Worm (Caenorhabditis elegans) whole organism, early embryonic: ENCODE results near the gene T14G12.12.
A peak's percentile ranks its signal among the peaks of the same experiment; 100 is the strongest.

Experiments used
- B0310.2 ChIP-seq: sonication (generic microtip); optimal IDR thresholded peaks from 2 replicates; lab custom pipeline; 2016; ENCODE audit warnings: mild to moderate bottlenecking, missing genetic modification characterization, missing compliant biosample characterization
- F13C5.2 ChIP-seq: sonication (generic microtip); optimal IDR thresholded peaks from 2 replicates; lab custom pipeline; 2017; ENCODE audit warnings: mild to moderate bottlenecking, missing genetic modification characterization, inconsistent platforms, missing compliant biosample characterization
- aly-1 ChIP-seq: sonication (generic microtip); optimal IDR thresholded peaks from 2 replicates; lab custom pipeline; 2016; ENCODE audit warnings: missing genetic modification characterization, missing compliant biosample characterization
- ama-1 ChIP-seq: fragments of 150-350 bp; optimal IDR thresholded peaks from 2 replicates; lab custom pipeline; 2014
- ceh-13 ChIP-seq: fragments of 200-800 bp; sonication (Bioruptor generic); optimal IDR thresholded peaks from 2 replicates; lab custom pipeline; 2018; ENCODE audit warnings: mild to moderate bottlenecking, missing genetic modification characterization, missing compliant biosample characterization
- ceh-36 ChIP-seq: sonication (generic microtip); optimal IDR thresholded peaks from 2 replicates; lab custom pipeline; 2016; ENCODE audit warnings: missing genetic modification characterization, inconsistent platforms, missing compliant biosample characterization
- ets-7 ChIP-seq: sonication (generic microtip); optimal IDR thresholded peaks from 2 replicates; lab custom pipeline; 2016; ENCODE audit warnings: missing genotype, missing genetic modification characterization, missing compliant biosample characterization
- flt-1 ChIP-seq: fragments of 200-800 bp; sonication (Bioruptor generic); IDR thresholded peaks from 2 replicates; pipeline ENCODE4 v1.3.6; 2022; ENCODE audit warnings: missing genetic modification characterization, missing compliant biosample characterization
- hmbx-1 ChIP-seq: sonication (generic microtip); optimal IDR thresholded peaks from 2 replicates; lab custom pipeline; 2016; ENCODE audit warnings: mild to moderate bottlenecking, missing genetic modification characterization, missing compliant biosample characterization
- hmg-4 ChIP-seq: fragments of 200-800 bp; sonication (Bioruptor generic); optimal IDR thresholded peaks from 2 replicates; lab custom pipeline; 2018; ENCODE audit warnings: mild to moderate bottlenecking, missing genetic modification characterization, missing compliant biosample characterization
- hnd-1 ChIP-seq: sonication (generic microtip); optimal IDR thresholded peaks from 2 replicates; lab custom pipeline; 2016; ENCODE audit warnings: missing genetic modification characterization, missing compliant biosample characterization
- pes-1 ChIP-seq: fragments of 200-800 bp; sonication (Bioruptor generic); IDR thresholded peaks from 2 replicates; pipeline ENCODE4 v1.3.6; 2022; ENCODE audit warnings: missing genetic modification reagents, missing genetic modification characterization, missing compliant biosample characterization
- scrt-1 ChIP-seq: fragments of 200-800 bp; sonication (Bioruptor generic); IDR thresholded peaks from 2 replicates; pipeline ENCODE4 v1.3.6; 2022; ENCODE audit warnings: missing genetic modification characterization, missing compliant biosample characterization
- sea-1 ChIP-seq: fragments of 200-800 bp; sonication (Bioruptor generic); conservative IDR thresholded peaks from 2 replicates; pipeline ENCODE4 v1.3.6; 2022; ENCODE audit warnings: missing genetic modification characterization, missing compliant biosample characterization
- tbx-11 ChIP-seq: fragments of 200-800 bp; sonication (Bioruptor generic); IDR thresholded peaks from 2 replicates; pipeline ENCODE4 v1.3.6; 2022; ENCODE audit warnings: missing genetic modification characterization, missing compliant biosample characterization
- tbx-37 ChIP-seq: fragments of 200-800 bp; sonication (Bioruptor generic); conservative IDR thresholded peaks from 2 replicates; pipeline ENCODE4 v1.3.6; 2022; ENCODE audit warnings: missing genetic modification reagents, missing genetic modification characterization, missing compliant biosample characterization
- tra-4 ChIP-seq: sonication (generic microtip); optimal IDR thresholded peaks from 2 replicates; lab custom pipeline; 2017; ENCODE audit warnings: missing genetic modification characterization, missing compliant biosample characterization

Gene T14G12.12

ce11 chrX:3794161-3794560 is 35.9 kb upstream of the T14G12.12 start:
- TF ChIP-seq pes-1 (GFP tag; lab: Robert Waterston, UW) (no peak), hmg-4 (GFP tag; lab: Kevin White, UChicago) (no peak), sea-1 (GFP tag; lab: Robert Waterston, UW) (no peak), ama-1 (lab: Kevin White, UChicago) (no peak), tra-4 (tag; lab: Kevin White, UChicago) (no peak), flt-1 (GFP tag; lab: Robert Waterston, UW) (no peak), tbx-11 (GFP tag; lab: Robert Waterston, UW) (no peak), hmbx-1 (tag; lab: Kevin White, UChicago) (no peak)

- TF ChIP-seq ceh-13 (GFP tag; lab: Kevin White, UChicago) (no peak), ets-7 (no peak), ceh-36 (tag; lab: Kevin White, UChicago) (no peak), sea-1 (GFP tag; lab: Robert Waterston, UW) (no peak), F13C5.2 (tag; lab: Kevin White, UChicago) (no peak), pes-1 (GFP tag; lab: Robert Waterston, UW) (0 out of 2 replicates have a peak, but pooled peaks have one; percentile 50), flt-1 (GFP tag; lab: Robert Waterston, UW) (no peak)
Observed at ce11 chrX:3793389-3793788, 35.1 kb upstream of the T14G12.12 start.

ce11 chrX:3792715-3793114 is 34.4 kb upstream of the T14G12.12 start, which contains the start of gene idpp-5:
idpp-5 (minus strand) TSS chrX:3792815.
- no peak for TF ChIP-seq pes-1 (GFP tag; lab: Robert Waterston, UW)
- TF ChIP-seq hmg-4 (GFP tag; lab: Kevin White, UChicago), result no peak
- no peak for TF ChIP-seq tbx-37 (GFP tag; lab: Robert Waterston, UW)
- TF ChIP-seq scrt-1 (GFP tag; lab: Robert Waterston, UW), result no peak
- no peak for TF ChIP-seq ets-7
- TF ChIP-seq F13C5.2 (tag; lab: Kevin White, UChicago), result no peak
- TF ChIP-seq ama-1 (lab: Kevin White, UChicago), result no peak
- TF ChIP-seq ceh-36 (tag; lab: Kevin White, UChicago), result no peak
- TF ChIP-seq hnd-1 (tag; lab: Kevin White, UChicago), result no peak
- no peak for TF ChIP-seq B0310.2 (tag; lab: Kevin White, UChicago)
- TF ChIP-seq tra-4 (tag; lab: Kevin White, UChicago), result no peak
- no peak for TF ChIP-seq hmbx-1 (tag; lab: Kevin White, UChicago)
- TF ChIP-seq flt-1 (GFP tag; lab: Robert Waterston, UW), result no peak
- no peak for TF ChIP-seq ceh-13 (GFP tag; lab: Kevin White, UChicago)

- TF ChIP-seq ama-1 (lab: Kevin White, UChicago) (no peak), ceh-13 (GFP tag; lab: Kevin White, UChicago) (no peak), hmg-4 (GFP tag; lab: Kevin White, UChicago) (no peak), hmbx-1 (tag; lab: Kevin White, UChicago) (no peak), aly-1 (tag; lab: Kevin White, UChicago) (no peak), pes-1 (GFP tag; lab: Robert Waterston, UW) (no peak), ceh-36 (tag; lab: Kevin White, UChicago) (no peak), scrt-1 (GFP tag; lab: Robert Waterston, UW) (no peak), F13C5.2 (tag; lab: Kevin White, UChicago) (no peak), flt-1 (GFP tag; lab: Robert Waterston, UW) (no peak), sea-1 (GFP tag; lab: Robert Waterston, UW) (no peak)
Observed at ce11 chrX:3791098-3791497, 32.8 kb upstream of the T14G12.12 start.

- no peak for TF ChIP-seq scrt-1 (GFP tag; lab: Robert Waterston, UW)
- TF ChIP-seq tbx-11 (GFP tag; lab: Robert Waterston, UW), result no peak
- TF ChIP-seq F13C5.2 (tag; lab: Kevin White, UChicago), result no peak
- no peak for TF ChIP-seq B0310.2 (tag; lab: Kevin White, UChicago)
- TF ChIP-seq sea-1 (GFP tag; lab: Robert Waterston, UW), result no peak
- no peak for TF ChIP-seq hmbx-1 (tag; lab: Kevin White, UChicago)
- no peak for TF ChIP-seq ceh-13 (GFP tag; lab: Kevin White, UChicago)
- no peak for TF ChIP-seq hnd-1 (tag; lab: Kevin White, UChicago)
Observed at ce11 chrX:3788483-3788882, 30.2 kb upstream of the T14G12.12 start.

- TF ChIP-seq hmg-4 (GFP tag; lab: Kevin White, UChicago), result peak; percentile 55
- TF ChIP-seq ceh-13 (GFP tag; lab: Kevin White, UChicago), result no peak
- TF ChIP-seq tbx-11 (GFP tag; lab: Robert Waterston, UW), result no peak
Observed at ce11 chrX:3787431-3788076, 29.3 kb upstream of the T14G12.12 start, which contains the start of gene pmpl-1. pmpl-1 (plus strand) TSS chrX:3788026.

- TF ChIP-seq flt-1 (GFP tag; lab: Robert Waterston, UW), result no peak
- no peak for TF ChIP-seq hmbx-1 (tag; lab: Kevin White, UChicago)
- TF ChIP-seq F13C5.2 (tag; lab: Kevin White, UChicago), result no peak
- TF ChIP-seq hnd-1 (tag; lab: Kevin White, UChicago), result no peak
- no peak for TF ChIP-seq tra-4 (tag; lab: Kevin White, UChicago)
- TF ChIP-seq hmg-4 (GFP tag; lab: Kevin White, UChicago), result no peak
- no peak for TF ChIP-seq sea-1 (GFP tag; lab: Robert Waterston, UW)
- TF ChIP-seq aly-1 (tag; lab: Kevin White, UChicago), result no peak
Observed at ce11 chrX:3785111-3785808, 27.0 kb upstream of the T14G12.12 start.
